Fruit fly (Drosophila melanogaster) whole organism, pupa: ENCODE measurements around the gene CG42489.

Experiments used
- CG10348 ChIP-seq: fragments of 200-800 bp; sonication (Bioruptor generic); IDR thresholded peaks from 2 replicates; pipeline ENCODE4 v1.3.6; 2022; ENCODE audit warnings: missing biosample characterization, missing genetic modification characterization
- CG12605 ChIP-seq: fragments of 200-800 bp; sonication (Bioruptor generic); IDR thresholded peaks from 2 replicates; pipeline ENCODE4 v1.3.6; 2022; ENCODE audit warnings: missing biosample characterization, missing genetic modification characterization
- CG15710 ChIP-seq: fragments of 200-800 bp; sonication (Bioruptor generic); optimal IDR thresholded peaks from 2 replicates; lab custom pipeline; 2018; ENCODE audit warnings: missing biosample characterization, mild to moderate bottlenecking, missing genetic modification characterization, moderate library complexity
- CG17806 ChIP-seq: fragments of 200-800 bp; sonication (Bioruptor generic); optimal IDR thresholded peaks from 2 replicates; lab custom pipeline; 2018; ENCODE audit warnings: missing biosample characterization, mild to moderate bottlenecking, missing genetic modification characterization, moderate library complexity
- CG34367 ChIP-seq: fragments of 200-800 bp; sonication (Bioruptor generic); optimal IDR thresholded peaks from 2 replicates; lab custom pipeline; 2018; ENCODE audit warnings: missing biosample characterization, mild to moderate bottlenecking, missing genetic modification characterization
- CG4496 ChIP-seq: fragments of 200-800 bp; sonication (Bioruptor generic); IDR thresholded peaks from 3 replicates; pipeline ENCODE4 v1.3.6; 2022; ENCODE audit warnings: missing biosample characterization, missing genetic modification characterization
- CG9948 ChIP-seq: fragments of 200-800 bp; sonication (Bioruptor generic); optimal IDR thresholded peaks from 2 replicates; lab custom pipeline; 2018; ENCODE audit warnings: missing biosample characterization, mild to moderate bottlenecking, missing genetic modification characterization, moderate library complexity
- EcR ChIP-seq: fragments of 200-800 bp; sonication (Bioruptor generic); optimal IDR thresholded peaks from 3 replicates; lab custom pipeline; 2019; ENCODE audit warnings: missing biosample characterization, missing genetic modification characterization, mild to moderate bottlenecking, moderate library complexity, missing genetic modification reagents
- Ets98B ChIP-seq: fragments of 200-800 bp; sonication (Bioruptor generic); IDR thresholded peaks from 2 replicates; pipeline ENCODE4 v1.3.6; 2022; ENCODE audit warnings: missing biosample characterization, missing genetic modification characterization
- fd96Ca ChIP-seq: fragments of 200-800 bp; sonication (Bioruptor generic); IDR thresholded peaks from 3 replicates; pipeline ENCODE4 v1.3.6; 2022; ENCODE audit warnings: missing biosample characterization, missing genetic modification characterization
- gl ChIP-seq: fragments of 200-800 bp; sonication (Bioruptor generic); optimal IDR thresholded peaks from 2 replicates; lab custom pipeline; 2018; ENCODE audit warnings: missing biosample characterization, mild to moderate bottlenecking, missing genetic modification characterization
- rn ChIP-seq: fragments of 200-800 bp; sonication (Bioruptor generic); IDR thresholded peaks from 2 replicates; pipeline ENCODE4 v1.3.6; 2022; ENCODE audit warnings: missing biosample characterization, missing genetic modification characterization

DNA sequence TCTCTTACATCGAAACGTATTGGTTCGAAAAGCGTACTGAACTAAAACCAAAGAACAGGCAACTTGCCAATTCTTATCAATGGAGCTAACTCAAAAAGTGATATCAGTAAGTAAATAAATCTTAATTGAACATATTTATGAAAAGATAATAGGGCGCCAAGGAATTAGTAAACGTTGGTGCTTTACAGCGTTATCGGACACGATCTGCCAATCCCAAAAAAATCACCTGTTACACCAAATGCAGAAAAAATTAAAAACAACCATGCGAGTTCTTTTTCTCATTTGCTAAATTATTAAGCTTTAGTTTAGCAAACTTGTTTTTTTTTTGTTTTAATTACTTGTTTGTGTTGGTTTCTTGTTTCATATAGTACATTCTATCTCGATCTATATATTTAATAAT is at the start of gene CG42489:
- TF ChIP-seq EcR (GFP tag; lab: Kevin White, UChicago), result no peak
- TF ChIP-seq CG10348 (GFP tag; lab: Robert Waterston, UW), result no peak
- no peak for TF ChIP-seq rn (GFP tag; lab: Robert Waterston, UW)
- TF ChIP-seq gl, result no peak
- TF ChIP-seq CG12605 (GFP tag; lab: Robert Waterston, UW), result no peak
- TF ChIP-seq fd96Ca (GFP tag; lab: Robert Waterston, UW), result no peak
- no peak for TF ChIP-seq Ets98B (GFP tag; lab: Robert Waterston, UW)
- TF ChIP-seq CG4496 (GFP tag; lab: Robert Waterston, UW), result no peak
- no peak for TF ChIP-seq CG9948 (tag; lab: Kevin White, UChicago)
- TF ChIP-seq CG34367, result no peak
- TF ChIP-seq CG15710 (tag; lab: Kevin White, UChicago), result no peak
- no peak for TF ChIP-seq CG17806
